Worm (Caenorhabditis elegans): ENCODE data around the gene snr-3.

DNA sequence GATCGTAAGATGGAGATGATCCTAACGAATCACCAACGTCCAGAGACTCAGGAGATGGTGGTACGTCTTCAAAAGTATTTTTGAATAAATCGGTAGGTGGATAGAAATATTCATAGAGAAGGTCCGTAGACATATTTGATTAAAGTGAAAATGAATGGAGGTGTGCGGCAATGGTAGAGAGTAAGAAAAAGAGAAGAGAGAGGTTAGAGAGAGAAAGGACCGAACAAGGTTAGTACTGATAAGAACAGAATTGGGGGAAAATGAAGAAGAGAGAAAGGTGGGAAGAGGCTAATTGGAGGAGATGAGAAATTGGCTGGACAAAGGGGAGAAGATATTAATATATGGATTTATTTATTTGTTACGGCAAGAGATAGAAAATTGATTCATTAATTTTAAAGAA, 39.9 kb downstream of the snr-3 start, which contains the start of gene nhr-22:
- no peak for TF ChIP-seq ets-4 (GFP tag; optimal IDR thresholded peaks at IDR 0.05)
- no peak for TF ChIP-seq chd-7 (tag; optimal IDR thresholded peaks at IDR 0.05)
- TF ChIP-seq mel-28 (tag; optimal IDR thresholded peaks at IDR 0.05; ENCODE audit: borderline replicate concordance), result no peak
- TF ChIP-seq ceh-58 (GFP tag; IDR thresholded peaks at IDR 0.05), result no peak
- TF ChIP-seq lin-54 (GFP tag; optimal IDR thresholded peaks at IDR 0.05), result no peak
- no peak for TF ChIP-seq bed-1 (GFP tag; IDR thresholded peaks at IDR 0.05)
- no peak for TF ChIP-seq rec-8 (tag; optimal IDR thresholded peaks at IDR 0.05)
- no peak for TF ChIP-seq ccch-3 (GFP tag; optimal IDR thresholded peaks at IDR 0.05)
- TF ChIP-seq ama-1 (optimal IDR thresholded peaks at IDR 0.05), result no peak
- TF ChIP-seq ama-1 (GFP tag; optimal IDR thresholded peaks at IDR 0.05), result no peak
- TF ChIP-seq lin-35 (GFP tag; optimal IDR thresholded peaks at IDR 0.05), result no peak
- no peak for TF ChIP-seq F55B11.4 (tag; optimal IDR thresholded peaks at IDR 0.05; ENCODE audit: borderline replicate concordance, insufficient read depth)
- no peak for TF ChIP-seq F10E7.11 (tag; optimal IDR thresholded peaks at IDR 0.05)
